Worm (Caenorhabditis elegans): ENCODE measurements around the gene emb-8.

- TF ChIP-seq ama-1 (optimal IDR thresholded peaks at IDR 0.05) (no peak), hmg-4 (GFP tag; optimal IDR thresholded peaks at IDR 0.05) (no peak), tbx-11 (GFP tag; IDR thresholded peaks at IDR 0.05) (no peak), tbx-37 (GFP tag; conservative IDR thresholded peaks at IDR 0.05) (no peak), flt-1 (GFP tag; IDR thresholded peaks at IDR 0.05) (no peak), B0310.2 (tag; optimal IDR thresholded peaks at IDR 0.05) (no peak), tra-4 (tag; optimal IDR thresholded peaks at IDR 0.05) (no peak)
These were observed 3.8 kb upstream of the emb-8 start for ce11 chrIII:5203310-5203709.

Data from whole organism, early embryonic.